Worm (Caenorhabditis elegans): ENCODE data around the gene glc-1.

ce11 chrV:16258142-16258541, 38.7 kb downstream of the glc-1 start, which contains the start of gene nhr-218:
- TF ChIP-seq Y67H2A.10 (GFP tag; conservative IDR thresholded peaks at IDR 0.05), result no peak
- TF ChIP-seq nfya-1 (tag; optimal IDR thresholded peaks at IDR 0.05; ENCODE audit: borderline replicate concordance, insufficient read depth), result no peak
- no peak for TF ChIP-seq atf-7 (tag; optimal IDR thresholded peaks at IDR 0.05)
- TF ChIP-seq Y95B8A.8 (GFP tag; IDR thresholded peaks at IDR 0.05), result no peak
- TF ChIP-seq rec-8 (tag; optimal IDR thresholded peaks at IDR 0.05), result no peak
- no peak for TF ChIP-seq chd-7 (tag; optimal IDR thresholded peaks at IDR 0.05)
- TF ChIP-seq snpc-4 (GFP tag; optimal IDR thresholded peaks at IDR 0.05), result no peak
- no peak for TF ChIP-seq snpc-4 (tag; optimal IDR thresholded peaks at IDR 0.05)
- no peak for TF ChIP-seq aptf-2 (GFP tag; conservative IDR thresholded peaks at IDR 0.05)
- TF ChIP-seq nhr-120 (GFP tag; IDR thresholded peaks at IDR 0.05), result no peak
- TF ChIP-seq F49E8.2 (tag; optimal IDR thresholded peaks at IDR 0.05; ENCODE audit: insufficient read depth), result no peak
